Worm (Caenorhabditis elegans) whole organism, L1 larva: ENCODE results near the gene F21C10.10.

ENCODE experiments used
- C16A3.4 ChIP-seq: fragments of 150-350 bp; optimal IDR thresholded peaks from 2 replicates; lab custom pipeline; 2014; ENCODE audit warnings: missing biosample characterization, missing genetic modification characterization
- alr-1 ChIP-seq: fragments of 200-800 bp; sonication (Bioruptor generic); optimal IDR thresholded peaks from 2 replicates; lab custom pipeline; 2018; ENCODE audit warnings: borderline replicate concordance, mild to moderate bottlenecking, missing genetic modification characterization, missing compliant biosample characterization
- ces-1 ChIP-seq: fragments of 150-350 bp; optimal IDR thresholded peaks from 2 replicates; lab custom pipeline; 2014; ENCODE audit warnings: missing biosample characterization, missing genetic modification reagents, missing genetic modification characterization
- dsc-1 ChIP-seq: sonication (generic microtip); optimal IDR thresholded peaks from 2 replicates; lab custom pipeline; 2016; ENCODE audit warnings: mild to moderate bottlenecking, missing genetic modification characterization, missing compliant biosample characterization
- efl-1 ChIP-seq, 4 experiments: fragments of 150-350 bp; optimal IDR thresholded peaks in 3 of 4; peaks in 1 of 4; 1 replicate in 1 of 4; 2 replicates in 3 of 4; lab custom pipeline; 2014; ENCODE audit warnings: missing biosample characterization in 2 of 4, missing genetic modification characterization in 2 of 4, missing genetic modification reagents in 2 of 4
- egl-13 ChIP-seq: sonication (generic microtip); optimal IDR thresholded peaks from 2 replicates; lab custom pipeline; 2016; ENCODE audit warnings: missing genotype, missing genetic modification reagents, missing genetic modification characterization, missing compliant biosample characterization
- egl-27 ChIP-seq, 2 experiments: fragments of 150-350 bp in 1 of 2; sonication (generic microtip); optimal IDR thresholded peaks; 3 replicates each; lab custom pipeline; 2017 to 2018; ENCODE audit warnings: missing biosample characterization in 2 of 2, missing genetic modification characterization in 2 of 2, missing genetic modification reagents in 2 of 2
- elt-3 ChIP-seq, 6 experiments: fragments of 150-350 bp in 1 of 6; sonication (generic microtip); optimal IDR thresholded peaks; 2 replicates each; lab custom pipeline; 2017 to 2018; ENCODE audit warnings: missing biosample characterization in 6 of 6, missing genetic modification characterization in 6 of 6, inconsistent platforms in 1 of 6
- fos-1 ChIP-seq: fragments of 150-350 bp; optimal IDR thresholded peaks from 2 replicates; lab custom pipeline; 2014; ENCODE audit warnings: missing biosample characterization, missing genetic modification characterization
- grh-1 ChIP-seq: fragments of 200-800 bp; sonication (Bioruptor generic); IDR thresholded peaks from 2 replicates; pipeline ENCODE4 v1.3.6; 2022; ENCODE audit warnings: missing genetic modification reagents, missing genetic modification characterization, missing compliant biosample characterization
- isw-1 ChIP-seq: fragments of 200-800 bp; sonication (Bioruptor generic); IDR thresholded peaks from 2 replicates; pipeline ENCODE4 v1.3.6; 2022; ENCODE audit warnings: missing genetic modification characterization, missing compliant biosample characterization
- jun-1 ChIP-seq: fragments of 150-350 bp; optimal IDR thresholded peaks from 2 replicates; lab custom pipeline; 2014; ENCODE audit warnings: missing biosample characterization, missing genetic modification reagents, missing genetic modification characterization
- lin-13 ChIP-seq: fragments of 150-350 bp; optimal IDR thresholded peaks from 2 replicates; lab custom pipeline; 2014; ENCODE audit warnings: missing biosample characterization, missing genetic modification reagents, missing genetic modification characterization
- lin-14 ChIP-seq: fragments of 200-800 bp; sonication (Bioruptor generic); optimal IDR thresholded peaks from 2 replicates; lab custom pipeline; 2018; ENCODE audit warnings: mild to moderate bottlenecking, missing genetic modification characterization, moderate library complexity, missing compliant biosample characterization
- lin-35 ChIP-seq, 2 experiments: fragments of 150-350 bp; optimal IDR thresholded peaks; 2 replicates each; lab custom pipeline; 2014; ENCODE audit warnings: missing biosample characterization in 2 of 2, missing genetic modification characterization in 2 of 2, missing genetic modification reagents in 2 of 2
- lsy-2 ChIP-seq, 2 experiments: fragments of 150-350 bp; optimal IDR thresholded peaks; 2 replicates each; lab custom pipeline; 2014; ENCODE audit warnings: missing biosample characterization in 2 of 2, missing genetic modification characterization in 2 of 2
- mab-9 ChIP-seq: fragments of 200-800 bp; sonication (Bioruptor generic); IDR thresholded peaks from 2 replicates; pipeline ENCODE4 v1.3.6; 2022; ENCODE audit warnings: missing genetic modification reagents, missing genetic modification characterization, missing compliant biosample characterization
- mep-1 ChIP-seq: fragments of 150-350 bp; optimal IDR thresholded peaks from 2 replicates; lab custom pipeline; 2014; ENCODE audit warnings: missing biosample characterization, missing genetic modification characterization
- nhr-12 ChIP-seq: sonication (generic microtip); optimal IDR thresholded peaks from 2 replicates; lab custom pipeline; 2017; ENCODE audit warnings: missing biosample characterization, missing genetic modification characterization
- nhr-20 ChIP-seq: sonication (generic microtip); optimal IDR thresholded peaks from 2 replicates; lab custom pipeline; 2016; ENCODE audit warnings: mild to moderate bottlenecking, missing genetic modification characterization, missing compliant biosample characterization
- nhr-28 ChIP-seq: fragments of 150-350 bp; optimal IDR thresholded peaks from 2 replicates; lab custom pipeline; 2014; ENCODE audit warnings: missing biosample characterization, missing genetic modification characterization
- nhr-76 ChIP-seq: sonication (generic microtip); optimal IDR thresholded peaks from 2 replicates; lab custom pipeline; 2017; ENCODE audit warnings: missing biosample characterization, missing genetic modification characterization
- nhr-77 ChIP-seq: fragments of 150-350 bp; optimal IDR thresholded peaks from 2 replicates; lab custom pipeline; 2014; ENCODE audit warnings: missing biosample characterization, missing genetic modification characterization
- nhr-84 ChIP-seq: sonication (generic microtip); optimal IDR thresholded peaks from 2 replicates; lab custom pipeline; 2017; ENCODE audit warnings: missing biosample characterization, missing genetic modification characterization
- rnt-1 ChIP-seq: sonication (generic microtip); optimal IDR thresholded peaks from 2 replicates; lab custom pipeline; 2016; ENCODE audit warnings: mild to moderate bottlenecking, missing genetic modification characterization, moderate library complexity, missing compliant biosample characterization
- skn-1 ChIP-seq: fragments of 150-350 bp; optimal IDR thresholded peaks from 2 replicates; lab custom pipeline; 2014; ENCODE audit warnings: missing biosample characterization, missing genetic modification characterization
- swsn-7 ChIP-seq: sonication (generic microtip); optimal IDR thresholded peaks from 2 replicates; lab custom pipeline; 2016; ENCODE audit warnings: missing genetic modification characterization, missing compliant biosample characterization
- zag-1 ChIP-seq: fragments of 150-350 bp; optimal IDR thresholded peaks from 2 replicates; lab custom pipeline; 2014; ENCODE audit warnings: missing biosample characterization, missing genetic modification characterization
- ztf-4 ChIP-seq: fragments of 150-350 bp; optimal IDR thresholded peaks from 2 replicates; lab custom pipeline; 2014; ENCODE audit warnings: missing biosample characterization, missing genetic modification characterization

F21C10.10 gene

DNA sequence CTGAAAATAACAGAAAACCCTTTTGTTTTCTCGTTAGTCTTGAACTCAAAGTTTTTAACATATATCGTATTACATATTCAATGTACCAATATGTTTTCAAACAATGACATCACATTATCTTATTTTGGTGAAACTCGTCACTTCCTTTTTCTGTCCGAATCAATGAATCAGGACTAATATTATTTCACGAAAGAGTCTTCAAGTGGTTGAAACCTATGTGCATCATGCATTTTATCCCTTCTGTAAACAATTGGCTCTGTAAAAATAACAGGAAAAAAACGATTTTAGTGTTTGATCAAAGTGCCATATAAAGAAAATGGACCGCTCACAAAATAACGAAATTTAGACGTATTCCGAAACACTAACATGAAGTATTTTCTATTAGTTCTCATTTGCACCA is 12.2 kb downstream of the F21C10.10 start, which contains the start of gene F21C10.18:
TSS of gene F21C10.18 (plus strand) at position 301 of the 400 bp plus-strand sequence.
- TF ChIP-seq nhr-28 (tag; lab: Kevin White, UChicago): no peak

ce11 chrV:9109281-9109680 is 13.2 kb downstream of the F21C10.10 start, which contains the start of gene pqn-31:
TSS of gene pqn-31 (plus strand) at chrV:9109581.
- TF ChIP-seq swsn-7 (tag; lab: Kevin White, UChicago) (no peak), nhr-76 (tag; lab: Kevin White, UChicago) (no peak), egl-27 (tag; optimal IDR thresholded peaks at IDR 0.05; lab: Kevin White, UChicago) (no peak)

ce11 chrV:9111957-9112356 is 15.9 kb downstream of the F21C10.10 start:
- peak; percentile 76 for TF ChIP-seq lin-14
- no peak for TF ChIP-seq ces-1 (GFP tag; lab: Kevin White, UChicago)
- TF ChIP-seq rnt-1: peak; percentile 9

DNA sequence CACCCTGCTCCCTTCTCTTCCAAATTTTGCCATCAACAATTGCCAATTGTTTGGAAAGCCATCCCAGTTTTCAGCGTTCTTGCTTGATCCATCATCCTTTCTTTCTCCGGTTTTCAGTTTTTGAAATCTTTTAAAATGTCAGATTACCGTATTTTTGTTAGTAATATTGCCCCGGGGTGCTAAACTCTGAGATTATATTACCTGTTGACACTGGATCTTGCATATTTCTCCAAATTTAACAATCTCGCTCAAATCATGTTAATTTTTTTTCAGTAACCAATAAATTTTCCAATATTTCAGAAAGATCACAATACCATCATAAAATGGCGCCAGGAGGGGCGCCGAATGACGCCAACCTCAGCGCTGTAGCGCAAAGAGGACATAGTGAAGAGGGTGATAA is 16.4 kb downstream of the F21C10.10 start, which contains the start of gene F21C10.7:
TSS of gene F21C10.7 (plus strand) at position 301 of the 400 bp plus-strand sequence.
- TF ChIP-seq isw-1 (no peak), nhr-77 (tag; lab: Kevin White, UChicago) (no peak), mep-1 (tag; lab: Kevin White, UChicago) (no peak), egl-13 (tag; lab: Kevin White, UChicago) (no peak)

DNA sequence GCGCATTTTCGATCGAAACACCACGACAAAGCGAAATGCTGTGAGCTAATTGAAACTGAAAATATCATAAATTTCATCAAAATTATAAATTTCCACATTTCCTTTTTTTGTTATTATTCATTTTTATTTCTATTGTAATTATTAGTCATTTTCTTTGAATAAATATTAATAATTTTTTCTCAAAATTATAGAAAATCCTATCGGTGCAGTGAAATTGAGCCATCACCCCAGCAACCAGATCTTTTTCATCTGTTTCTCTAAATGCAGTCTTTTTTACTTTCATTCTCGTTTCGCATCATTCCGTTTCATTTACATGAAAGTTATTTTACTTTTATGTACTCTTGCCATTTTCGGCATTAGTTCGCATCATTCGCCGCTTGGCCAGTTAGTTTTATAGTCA is 25.9 kb downstream of the F21C10.10 start, which contains the start of gene F21C10.13:
TSS of gene F21C10.13 (plus strand) at position 301 of the 400 bp plus-strand sequence.
- TF ChIP-seq efl-1 (optimal IDR thresholded peaks at IDR 0.05; lab: Kevin White, UChicago) (no peak), efl-1 (GFP tag; optimal IDR thresholded peaks at IDR 0.05 in 1 of 2; lab: Kevin White, UChicago) (peak in 1 of 2 experiments; percentile 52), lsy-2 (tag; optimal IDR thresholded peaks at IDR 0.05; lab: Kevin White, UChicago) (no peak)

DNA sequence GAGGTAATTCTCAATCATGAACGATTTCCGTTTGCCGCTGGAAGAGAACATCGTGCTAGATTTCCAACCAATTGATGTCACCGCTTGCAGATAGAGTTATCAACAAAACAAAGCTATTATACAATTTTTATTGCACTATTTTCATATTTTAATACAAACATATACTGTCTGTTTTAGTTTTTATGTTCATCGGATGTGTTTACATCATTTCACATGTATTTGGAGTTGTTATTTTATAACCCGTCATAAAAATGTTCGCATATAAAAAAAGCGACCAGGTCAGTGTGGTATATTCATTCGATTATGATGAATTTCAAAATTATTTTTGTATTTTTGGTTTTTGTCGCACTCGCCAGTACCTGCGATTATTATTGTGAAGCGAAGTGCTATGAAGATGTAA is 27.1 kb downstream of the F21C10.10 start, which contains the start of gene F21C10.11:
TSS of gene F21C10.11 (plus strand) at position 301 of the 400 bp plus-strand sequence.
- TF ChIP-seq jun-1 (tag; lab: Kevin White, UChicago) (no peak), C16A3.4 (no peak), ztf-4 (tag; lab: Kevin White, UChicago) (no peak), nhr-12 (no peak), alr-1 (no peak), nhr-84 (tag; lab: Kevin White, UChicago) (no peak), dsc-1 (tag; lab: Kevin White, UChicago) (no peak), zag-1 (no peak), mab-9 (GFP tag; lab: Robert Waterston, UW) (no peak), lin-13 (GFP tag; lab: Kevin White, UChicago) (no peak)
- TF ChIP-seq, all 84 proteins: peak for 0

ce11 chrV:9124180-9124579 is 28.1 kb downstream of the F21C10.10 start, which contains the start of gene F21C10.6:
TSS of gene F21C10.6 (plus strand) at chrV:9124480.
- TF ChIP-seq skn-1 (tag; lab: Kevin White, UChicago) (no peak), nhr-20 (no peak), lin-35 (GFP tag; optimal IDR thresholded peaks at IDR 0.05; lab: Kevin White, UChicago) (no peak), nhr-12 (no peak), grh-1 (GFP tag; lab: Robert Waterston, UW) (no peak), alr-1 (no peak), elt-3 (tag; optimal IDR thresholded peaks at IDR 0.05; lab: Kevin White, UChicago) (no peak), nhr-28 (tag; lab: Kevin White, UChicago) (no peak), fos-1 (tag; lab: Kevin White, UChicago) (no peak)
